Worm (Caenorhabditis elegans) whole organism, early embryonic: ENCODE measurements around the gene hlh-11.

Experiments
- F13C5.2 ChIP-seq: sonication (generic microtip); optimal IDR thresholded peaks from 2 replicates; lab custom pipeline; 2017; ENCODE audit warnings: mild to moderate bottlenecking, missing genetic modification characterization, inconsistent platforms, missing compliant biosample characterization
- ama-1 ChIP-seq: fragments of 150-350 bp; optimal IDR thresholded peaks from 2 replicates; lab custom pipeline; 2014
- ceh-36 ChIP-seq: sonication (generic microtip); optimal IDR thresholded peaks from 2 replicates; lab custom pipeline; 2016; ENCODE audit warnings: missing genetic modification characterization, inconsistent platforms, missing compliant biosample characterization
- pes-1 ChIP-seq: fragments of 200-800 bp; sonication (Bioruptor generic); IDR thresholded peaks from 2 replicates; pipeline ENCODE4 v1.3.6; 2022; ENCODE audit warnings: missing genetic modification reagents, missing genetic modification characterization, missing compliant biosample characterization
- tbx-11 ChIP-seq: fragments of 200-800 bp; sonication (Bioruptor generic); IDR thresholded peaks from 2 replicates; pipeline ENCODE4 v1.3.6; 2022; ENCODE audit warnings: missing genetic modification characterization, missing compliant biosample characterization
- tbx-37 ChIP-seq: fragments of 200-800 bp; sonication (Bioruptor generic); conservative IDR thresholded peaks from 2 replicates; pipeline ENCODE4 v1.3.6; 2022; ENCODE audit warnings: missing genetic modification reagents, missing genetic modification characterization, missing compliant biosample characterization

DNA sequence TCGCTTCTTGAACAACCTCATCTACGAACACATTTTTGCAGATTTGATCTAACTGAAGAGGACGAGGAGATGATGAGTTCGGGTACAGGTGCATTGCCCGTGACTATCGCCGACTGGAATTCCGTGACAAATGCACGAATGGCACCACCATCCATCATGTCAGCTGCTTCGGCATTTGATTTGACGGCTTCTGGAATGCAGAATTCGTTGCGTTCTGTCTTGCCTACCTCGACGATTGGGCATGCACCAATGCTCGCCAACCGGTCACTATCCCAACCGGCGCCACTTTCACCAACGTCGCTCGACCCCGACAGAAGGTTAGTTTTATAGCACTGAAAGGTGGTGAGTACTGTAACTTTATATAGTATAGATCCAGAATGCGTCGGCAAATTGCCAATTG lies 3.9 kb downstream of the hlh-11 start:
- TF ChIP-seq pes-1 (no peak), F13C5.2 (no peak), ama-1 (no peak), tbx-11 (GFP tag; lab: Robert Waterston, UW) (no peak), ceh-36 (tag; lab: Kevin White, UChicago) (no peak), tbx-37 (GFP tag; lab: Robert Waterston, UW) (no peak)
